Worm (Caenorhabditis elegans): ENCODE results near the gene srw-79.

The srw-79 gene

DNA sequence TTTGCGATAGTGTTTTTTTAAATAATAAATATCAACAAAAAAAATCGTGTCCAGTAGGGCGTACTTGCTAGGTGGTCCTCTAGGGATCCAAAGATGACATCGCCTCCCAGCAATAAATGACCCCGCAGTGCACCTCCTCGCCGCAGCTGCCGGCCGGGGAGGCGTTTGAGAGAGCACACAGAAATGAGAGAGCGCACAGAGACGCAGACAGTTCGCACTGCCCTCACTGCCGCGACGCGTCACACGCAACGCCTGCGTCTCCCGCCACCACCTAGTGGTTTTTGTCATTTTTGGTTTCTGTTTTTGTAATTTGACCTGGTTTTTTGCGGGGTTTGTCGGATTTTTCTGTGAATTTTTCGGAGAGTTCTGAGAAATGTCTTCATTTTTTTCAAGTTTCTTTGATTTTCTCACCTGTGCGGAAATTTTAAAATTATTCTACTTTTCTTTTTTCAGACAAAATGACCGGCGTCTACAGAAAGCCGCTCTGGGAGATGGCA lies 41.4 kb downstream of the srw-79 start, which contains the start of gene lido-7 (continued):
- TF ChIP-seq unc-3 (GFP tag; conservative IDR thresholded peaks at IDR 0.05) = 0 out of 2 replicates have a peak, but pooled peaks have one; percentile 19
- no peak for TF ChIP-seq unc-3 (tag; optimal IDR thresholded peaks at IDR 0.05)
- TF ChIP-seq ceh-19 (GFP tag; optimal IDR thresholded peaks at IDR 0.05) = no peak
- TF ChIP-seq ceh-31 (tag; optimal IDR thresholded peaks at IDR 0.05) = peak; percentile 50

DNA sequence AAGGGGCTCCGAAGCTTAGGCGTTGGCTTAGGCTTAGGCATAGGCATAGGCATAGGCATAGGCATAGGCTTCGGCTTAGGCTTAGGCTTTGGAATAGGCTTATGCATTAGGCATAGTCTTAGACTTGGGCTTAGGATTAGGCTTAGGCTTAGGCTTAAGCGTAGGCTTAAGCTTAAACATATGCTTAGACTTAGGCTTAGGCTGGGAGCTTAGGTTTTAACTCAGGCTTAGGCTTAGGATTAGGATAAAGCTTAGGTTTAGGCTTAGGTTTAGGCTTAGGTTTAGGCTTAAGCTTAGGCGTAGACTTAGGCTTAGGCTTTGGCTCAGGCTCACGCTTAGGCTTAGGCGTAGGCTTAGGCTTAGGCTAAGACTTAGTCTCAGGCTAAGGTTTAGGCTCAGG lies 43.6 kb downstream of the srw-79 start:
- no peak for TF ChIP-seq pros-1 (tag; optimal IDR thresholded peaks at IDR 0.05)
- no peak for TF ChIP-seq unc-86 (tag; optimal IDR thresholded peaks at IDR 0.05)
- no peak for TF ChIP-seq C38D4.7 (GFP tag; optimal IDR thresholded peaks at IDR 0.05)
- no peak for TF ChIP-seq zip-5 (tag; optimal IDR thresholded peaks at IDR 0.05)
- no peak for TF ChIP-seq K02D7.2 (tag; optimal IDR thresholded peaks at IDR 0.05)
- TF ChIP-seq dve-1 (tag; optimal IDR thresholded peaks at IDR 0.05) = peak; percentile 92

DNA sequence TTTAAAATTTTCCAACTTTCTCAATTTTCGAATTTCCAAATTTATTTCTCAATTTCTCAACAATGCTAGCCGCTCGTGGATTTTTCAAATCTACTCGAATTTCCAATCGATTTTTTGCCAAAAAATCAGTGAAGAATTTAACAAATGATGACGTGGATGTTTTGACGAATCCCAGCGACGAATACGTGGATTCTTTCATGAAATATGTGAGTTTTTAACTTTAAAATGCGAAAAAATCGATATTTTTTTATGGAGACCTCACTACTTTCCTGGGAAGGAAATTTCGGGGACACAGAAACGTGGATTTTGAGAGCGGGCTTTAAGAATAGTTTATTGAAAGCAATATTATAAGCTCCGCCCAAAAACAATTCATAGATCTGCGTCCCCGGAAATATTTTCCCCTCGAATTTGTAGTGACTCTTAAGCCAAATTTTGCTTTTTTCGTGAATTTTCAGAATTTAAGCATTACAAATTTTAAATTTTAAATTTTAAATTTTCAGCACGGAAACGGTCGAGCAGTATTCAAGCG lies 45.1 kb downstream of the srw-79 start, which contains the start of gene K08A2.2:
Gene K08A2.2 (plus strand): TSS at position 51 of the 529 bp plus-strand sequence.
- TF ChIP-seq hlh-13 (GFP tag; optimal IDR thresholded peaks at IDR 0.05) (no peak), pros-1 (tag; optimal IDR thresholded peaks at IDR 0.05) (no peak), ceh-2 (tag; optimal IDR thresholded peaks at IDR 0.05) (peak; percentile 42), zip-5 (tag; optimal IDR thresholded peaks at IDR 0.05) (peak; percentile 4), lim-6 (tag; optimal IDR thresholded peaks at IDR 0.05) (no peak), dve-1 (tag; optimal IDR thresholded peaks at IDR 0.05) (no peak), hlh-15 (tag; optimal IDR thresholded peaks at IDR 0.05) (no peak), ets-4 (tag; optimal IDR thresholded peaks at IDR 0.05) (peak; percentile 2), nfya-1 (tag; optimal IDR thresholded peaks at IDR 0.05) (no peak), C08G9.2 (tag; optimal IDR thresholded peaks at IDR 0.05) (peak; percentile 58), ref-2 (tag; optimal IDR thresholded peaks at IDR 0.05) (peak; percentile 35), tbx-7 (tag; optimal IDR thresholded peaks at IDR 0.05) (peak; percentile 50), elt-2 (tag; optimal IDR thresholded peaks at IDR 0.05) (peak; percentile 18), fax-1 (tag; optimal IDR thresholded peaks at IDR 0.05) (peak; percentile 13), tbx-2 (tag; optimal IDR thresholded peaks at IDR 0.05) (peak; percentile 49), ceh-31 (tag; optimal IDR thresholded peaks at IDR 0.05) (peak; percentile 49)

DNA sequence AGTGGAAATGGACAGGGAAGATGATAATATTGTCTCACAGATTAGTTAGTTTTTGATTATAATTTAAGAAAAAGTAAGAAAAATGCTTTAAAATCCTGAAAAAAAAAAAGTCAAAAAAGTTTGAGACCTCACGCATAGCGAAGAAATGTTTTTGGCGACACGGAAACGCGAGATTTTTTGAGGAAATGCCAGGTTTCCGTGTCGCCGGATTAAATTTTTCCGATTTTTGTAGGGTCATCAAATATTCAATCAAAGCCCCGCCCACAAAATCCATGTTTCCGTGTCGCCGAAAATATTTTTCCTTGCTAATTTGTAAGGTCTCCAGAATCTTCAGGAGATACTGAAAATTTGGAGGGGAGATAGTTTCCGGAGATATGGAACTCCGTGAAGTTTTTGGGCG lies 45.8 kb downstream of the srw-79 start:
- TF ChIP-seq C08G9.2 (tag; optimal IDR thresholded peaks at IDR 0.05) (no peak), ceh-31 (tag; optimal IDR thresholded peaks at IDR 0.05) (peak; percentile 51), ceh-19 (GFP tag; optimal IDR thresholded peaks at IDR 0.05) (no peak)

DNA sequence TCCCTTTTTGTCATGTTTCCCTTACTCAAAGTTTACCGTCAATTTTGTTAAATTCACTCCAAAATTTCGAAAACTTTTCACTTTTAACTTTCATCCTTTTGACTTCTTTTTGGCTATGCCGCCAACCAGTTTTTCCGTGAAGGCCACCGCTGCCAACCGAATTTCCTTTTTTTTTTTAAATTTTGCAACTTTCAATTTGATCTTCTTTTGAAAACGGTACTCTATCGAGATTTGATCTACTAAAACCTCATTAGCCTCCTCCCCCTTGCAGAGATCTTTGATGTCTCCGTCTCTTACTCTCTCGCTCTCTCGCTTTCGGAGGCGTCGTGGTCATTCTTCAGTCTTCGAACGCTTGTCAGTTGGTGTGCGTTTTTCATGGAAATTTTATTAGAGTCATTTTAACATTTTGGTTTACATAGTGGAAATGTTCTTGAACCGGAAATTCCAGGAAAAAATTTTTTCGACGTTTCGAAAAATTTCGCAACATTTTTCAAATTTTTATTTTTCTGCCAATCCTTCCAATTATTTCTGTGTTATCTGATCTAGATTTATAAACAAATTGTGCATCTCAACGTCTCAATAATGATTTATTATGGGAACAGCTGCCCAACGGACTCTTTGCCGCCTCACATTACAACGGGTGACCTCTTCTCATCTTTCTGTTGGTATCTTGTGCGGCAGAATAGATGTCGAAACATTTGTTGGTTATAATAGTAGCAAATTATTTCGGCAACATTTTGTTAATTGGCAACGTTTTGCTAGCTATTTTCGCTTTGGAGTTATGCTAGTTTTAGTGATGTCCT lies 48.3 kb downstream of the srw-79 start:
- TF ChIP-seq unc-55 (GFP tag; optimal IDR thresholded peaks at IDR 0.05) = peak; percentile 98
- no peak for TF ChIP-seq ceh-31 (tag; optimal IDR thresholded peaks at IDR 0.05)
- TF ChIP-seq nhr-232 (tag; optimal IDR thresholded peaks at IDR 0.05) = no peak
- TF ChIP-seq pat-9 (tag; optimal IDR thresholded peaks at IDR 0.05) = peak; percentile 32
- peak; percentile 23 for TF ChIP-seq rnt-1 (tag; optimal IDR thresholded peaks at IDR 0.05)

DNA sequence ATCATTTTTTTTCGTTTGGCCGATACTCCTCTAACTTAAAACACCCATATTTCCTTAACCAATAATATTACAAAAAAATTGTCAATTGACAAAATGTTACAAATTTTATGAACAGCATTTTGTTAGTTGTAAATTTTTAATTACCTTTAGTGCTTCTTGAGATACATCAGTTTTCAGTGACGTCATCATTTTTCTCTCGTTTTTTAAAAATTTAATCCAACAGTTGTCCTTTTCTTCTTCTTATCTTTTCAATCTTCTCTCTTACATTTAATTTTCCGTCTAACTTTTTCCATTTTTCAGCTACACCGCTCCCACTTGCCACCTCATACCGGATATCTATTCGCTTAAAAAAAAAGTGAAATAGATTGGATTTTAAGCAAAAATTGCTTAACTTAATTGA lies 50.2 kb downstream of the srw-79 start, which contains the start of gene lido-8:
Gene lido-8 (plus strand): TSS at position 301 of the 400 bp plus-strand sequence.
- TF ChIP-seq C38D4.7 (GFP tag; optimal IDR thresholded peaks at IDR 0.05) (no peak), ahr-1 (tag; optimal IDR thresholded peaks at IDR 0.05) (no peak), nfya-1 (tag; optimal IDR thresholded peaks at IDR 0.05) (no peak), sox-2 (GFP tag; IDR thresholded peaks at IDR 0.05) (no peak), K02D7.2 (tag; optimal IDR thresholded peaks at IDR 0.05) (no peak), hlh-6 (tag; optimal IDR thresholded peaks at IDR 0.05) (no peak), ama-1 (optimal IDR thresholded peaks at IDR 0.05) (no peak), ref-2 (tag; optimal IDR thresholded peaks at IDR 0.05) (no peak), T23F11.4 (GFP tag; optimal IDR thresholded peaks at IDR 0.05) (no peak), ets-4 (tag; optimal IDR thresholded peaks at IDR 0.05) (no peak), hlh-13 (GFP tag; optimal IDR thresholded peaks at IDR 0.05) (no peak), elt-4 (tag; optimal IDR thresholded peaks at IDR 0.05) (no peak), ceh-14 (tag; optimal IDR thresholded peaks at IDR 0.05) (no peak), unc-3 (GFP tag; conservative IDR thresholded peaks at IDR 0.05) (no peak), unc-3 (tag; optimal IDR thresholded peaks at IDR 0.05) (no peak), eyg-1 (tag; optimal IDR thresholded peaks at IDR 0.05) (no peak)
